Worm (Caenorhabditis elegans) whole organism, mixed stage, embryonic: Measurements from ENCODE around the gene tyr-1.
A peak's percentile ranks its signal among the peaks of the same experiment; 100 is the strongest.

ENCODE experiments used
- M03D4.4 ChIP-seq: sonication (generic microtip); optimal IDR thresholded peaks from 2 replicates; lab custom pipeline; 2017; ENCODE audit warnings: mild to moderate bottlenecking, missing genetic modification characterization, missing compliant biosample characterization
- bed-3 ChIP-seq: fragments of 200-800 bp; sonication (Bioruptor generic); optimal IDR thresholded peaks from 3 replicates; lab custom pipeline; 2018; ENCODE audit warnings: mild to moderate bottlenecking, missing genetic modification characterization, moderate library complexity, missing compliant biosample characterization
- blmp-1 ChIP-seq: fragments of 150-350 bp; optimal IDR thresholded peaks from 2 replicates; lab custom pipeline; 2014; ENCODE audit warnings: missing biosample characterization, missing genetic modification characterization
- ceh-39 ChIP-seq: fragments of 150-350 bp; optimal IDR thresholded peaks from 2 replicates; lab custom pipeline; 2014; ENCODE audit warnings: missing biosample characterization, missing genetic modification characterization
- ceh-43 ChIP-seq: fragments of 200-800 bp; sonication (Bioruptor generic); optimal IDR thresholded peaks from 2 replicates; lab custom pipeline; 2018; ENCODE audit warnings: mild to moderate bottlenecking, missing genetic modification characterization, moderate library complexity, missing compliant biosample characterization
- ceh-83 ChIP-seq: fragments of 200-800 bp; sonication (Bioruptor generic); optimal IDR thresholded peaks from 2 replicates; lab custom pipeline; 2018; ENCODE audit warnings: mild to moderate bottlenecking, missing genetic modification characterization, missing compliant biosample characterization
- ces-1 ChIP-seq: fragments of 150-350 bp; optimal IDR thresholded peaks from 2 replicates; lab custom pipeline; 2014; ENCODE audit warnings: missing biosample characterization, missing genetic modification reagents, missing genetic modification characterization
- cnd-1 ChIP-seq: fragments of 200-800 bp; sonication (Bioruptor generic); optimal IDR thresholded peaks from 2 replicates; lab custom pipeline; 2018; ENCODE audit warnings: mild to moderate bottlenecking, missing genetic modification characterization, missing compliant biosample characterization
- drap-1 ChIP-seq: fragments of 200-800 bp; sonication (Bioruptor generic); optimal IDR thresholded peaks from 3 replicates; lab custom pipeline; 2018; ENCODE audit warnings: mild to moderate bottlenecking, missing genetic modification characterization, missing compliant biosample characterization
- elt-1 ChIP-seq: sonication (generic microtip); optimal IDR thresholded peaks from 2 replicates; lab custom pipeline; 2017; ENCODE audit warnings: missing genetic modification characterization, mild to moderate bottlenecking, missing compliant biosample characterization, antibody characterized with exemption, moderate library complexity, borderline replicate concordance; ENCODE audit not compliant: insufficient read depth
- ham-2 ChIP-seq: fragments of 200-800 bp; sonication (Bioruptor generic); optimal IDR thresholded peaks from 2 replicates; lab custom pipeline; 2018; ENCODE audit warnings: mild to moderate bottlenecking, missing genetic modification characterization, missing compliant biosample characterization
- hlh-1 ChIP-seq: fragments of 150-350 bp; optimal IDR thresholded peaks from 2 replicates; lab custom pipeline; 2014; ENCODE audit warnings: missing biosample characterization, missing genetic modification reagents, missing genetic modification characterization
- lin-13 ChIP-seq: fragments of 150-350 bp; optimal IDR thresholded peaks from 2 replicates; lab custom pipeline; 2014; ENCODE audit warnings: missing biosample characterization, missing genetic modification characterization
- lin-32 ChIP-seq: fragments of 200-800 bp; sonication (Bioruptor generic); optimal IDR thresholded peaks from 2 replicates; lab custom pipeline; 2018; ENCODE audit warnings: mild to moderate bottlenecking, missing genetic modification characterization, missing compliant biosample characterization
- lsy-2 ChIP-seq: fragments of 150-350 bp; optimal IDR thresholded peaks from 2 replicates; lab custom pipeline; 2014; ENCODE audit warnings: missing biosample characterization, missing genetic modification characterization
- mab-5 ChIP-seq: fragments of 150-350 bp; optimal IDR thresholded peaks from 2 replicates; lab custom pipeline; 2014; ENCODE audit warnings: missing biosample characterization, missing genetic modification characterization
- mep-1 ChIP-seq: fragments of 150-350 bp; optimal IDR thresholded peaks from 2 replicates; lab custom pipeline; 2017; ENCODE audit warnings: missing biosample characterization, missing genetic modification reagents, missing genetic modification characterization, inconsistent platforms
- mls-2 ChIP-seq: sonication (generic microtip); optimal IDR thresholded peaks from 2 replicates; lab custom pipeline; 2016; ENCODE audit warnings: mild to moderate bottlenecking, missing genetic modification characterization, moderate library complexity, missing compliant biosample characterization
- nhr-12 ChIP-seq: fragments of 150-350 bp; optimal IDR thresholded peaks from 2 replicates; lab custom pipeline; 2014; ENCODE audit warnings: missing biosample characterization, missing genetic modification characterization
- nhr-237 ChIP-seq: fragments of 150-350 bp; optimal IDR thresholded peaks from 2 replicates; lab custom pipeline; 2014; ENCODE audit warnings: missing biosample characterization, missing genetic modification characterization
- nhr-28 ChIP-seq: fragments of 150-350 bp; optimal IDR thresholded peaks from 2 replicates; lab custom pipeline; 2014; ENCODE audit warnings: missing biosample characterization, missing genetic modification characterization
- nhr-76 ChIP-seq: sonication (generic microtip); optimal IDR thresholded peaks from 2 replicates; lab custom pipeline; 2017; ENCODE audit warnings: missing biosample characterization, missing genetic modification characterization
- sem-2 ChIP-seq: fragments of 200-800 bp; sonication (Bioruptor generic); optimal IDR thresholded peaks from 2 replicates; lab custom pipeline; 2018; ENCODE audit warnings: mild to moderate bottlenecking, missing genetic modification characterization, missing compliant biosample characterization
- snpc-4 ChIP-seq: fragments of 150-350 bp; optimal IDR thresholded peaks from 2 replicates; lab custom pipeline; 2014; ENCODE audit warnings: missing biosample characterization, missing genetic modification characterization
- sptf-1 ChIP-seq: sonication (generic microtip); optimal IDR thresholded peaks from 2 replicates; lab custom pipeline; 2017; ENCODE audit warnings: mild to moderate bottlenecking, missing genetic modification characterization, moderate library complexity, missing compliant biosample characterization
- tbx-8 ChIP-seq: fragments of 200-800 bp; sonication (Bioruptor generic); optimal IDR thresholded peaks from 2 replicates; lab custom pipeline; 2018; ENCODE audit warnings: mild to moderate bottlenecking, missing genetic modification characterization, moderate library complexity, missing compliant biosample characterization
- unc-120 ChIP-seq: sonication (generic microtip); optimal IDR thresholded peaks from 2 replicates; lab custom pipeline; 2017; ENCODE audit warnings: missing genetic modification characterization, missing compliant biosample characterization; ENCODE audit not compliant: poor library complexity, severe bottlenecking
- unc-39 ChIP-seq: fragments of 150-350 bp; optimal IDR thresholded peaks from 2 replicates; lab custom pipeline; 2014; ENCODE audit warnings: missing biosample characterization, missing genetic modification characterization
- unc-62 ChIP-seq: fragments of 150-350 bp; optimal IDR thresholded peaks from 2 replicates; lab custom pipeline; 2014; ENCODE audit warnings: missing biosample characterization, missing genetic modification reagents, missing genetic modification characterization
- zip-8 ChIP-seq: fragments of 150-350 bp; optimal IDR thresholded peaks from 2 replicates; lab custom pipeline; 2014; ENCODE audit warnings: missing biosample characterization, missing genetic modification characterization
- ztf-11 ChIP-seq: fragments of 150-350 bp; optimal IDR thresholded peaks from 2 replicates; lab custom pipeline; 2014; ENCODE audit warnings: missing biosample characterization, missing genetic modification characterization

Gene tyr-1

DNA sequence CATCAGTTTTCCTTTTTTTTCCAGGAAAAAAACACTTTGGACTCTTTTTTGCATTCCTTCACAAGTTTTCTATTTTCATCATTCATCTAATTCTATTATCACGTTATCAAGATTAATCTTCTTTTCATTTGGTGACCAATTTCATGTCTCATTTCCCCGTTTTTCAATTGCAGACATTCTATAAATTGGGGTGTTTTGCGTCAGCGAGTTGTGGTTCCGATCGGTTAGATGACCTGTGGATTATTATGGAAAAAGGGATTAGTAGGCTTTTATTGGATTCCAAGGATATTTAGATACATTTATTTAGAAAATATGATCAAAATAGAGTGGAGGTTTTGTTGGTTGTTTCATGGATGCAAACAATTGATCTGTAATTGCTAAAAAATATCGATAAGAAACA, 38.7 kb upstream of the tyr-1 start:
- TF ChIP-seq ces-1 (GFP tag; lab: Kevin White, UChicago) (no peak), nhr-237 (tag; lab: Kevin White, UChicago) (no peak), snpc-4 (no peak)

DNA sequence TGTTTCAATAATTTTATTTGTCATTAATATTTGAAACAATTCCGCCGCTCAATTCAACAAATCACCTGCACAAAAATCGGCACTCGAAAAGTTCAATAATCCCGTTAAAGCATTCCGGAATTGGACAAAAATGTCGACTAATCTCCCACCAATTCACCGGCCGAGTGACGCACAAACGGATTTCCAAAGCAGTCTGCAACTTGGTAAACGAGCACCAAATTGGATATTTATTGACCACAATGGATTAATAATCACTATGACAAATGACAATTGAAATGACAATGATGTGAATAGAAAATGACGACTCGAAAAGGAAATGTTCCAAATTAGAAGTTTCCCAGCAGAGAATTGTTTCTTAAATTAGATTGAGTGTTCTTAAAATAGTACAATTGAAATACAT, 37.9 kb upstream of the tyr-1 start:
- TF ChIP-seq sem-2 (no peak), zip-8 (no peak), ces-1 (GFP tag; lab: Kevin White, UChicago) (no peak), ceh-39 (no peak), lin-32 (GFP tag; lab: Kevin White, UChicago) (no peak), hlh-1 (tag; lab: Kevin White, UChicago) (no peak), mab-5 (no peak), ztf-11 (tag; lab: Kevin White, UChicago) (no peak), mls-2 (tag; lab: Kevin White, UChicago) (no peak), lsy-2 (no peak), ham-2 (GFP tag; lab: Kevin White, UChicago) (no peak), sptf-1 (tag; lab: Kevin White, UChicago) (no peak), unc-120 (tag; lab: Kevin White, UChicago) (no peak), mep-1 (no peak)

DNA sequence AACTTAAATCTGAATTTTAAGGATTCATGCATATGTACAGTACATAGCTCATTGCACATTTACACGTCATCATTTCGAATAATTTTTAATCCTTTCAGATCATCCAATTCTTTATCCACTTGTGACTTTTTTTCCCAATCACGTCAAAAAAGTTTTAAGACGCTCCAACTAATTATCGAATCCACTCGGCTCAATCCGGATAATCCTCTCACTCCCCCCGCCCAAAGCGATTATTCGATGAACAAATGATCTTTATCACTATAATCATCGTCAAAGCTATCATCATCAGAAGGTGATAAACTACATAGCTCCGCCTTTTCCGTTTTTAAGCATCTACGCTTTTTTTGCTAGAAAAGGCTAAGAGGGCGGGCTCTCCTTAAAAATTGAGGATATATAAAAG, 36.0 kb upstream of the tyr-1 start:
- TF ChIP-seq snpc-4 (no peak), lin-13 (no peak), elt-1 (no peak), cnd-1 (tag; lab: Kevin White, UChicago) (no peak), zip-8 (no peak), nhr-12 (tag; lab: Kevin White, UChicago) (no peak), ceh-39 (no peak), M03D4.4 (no peak), unc-39 (tag; lab: Kevin White, UChicago) (no peak), ceh-43 (GFP tag; lab: Kevin White, UChicago) (no peak), ces-1 (GFP tag; lab: Kevin White, UChicago) (no peak), sem-2 (no peak), blmp-1 (tag; lab: Kevin White, UChicago) (no peak), unc-120 (tag; lab: Kevin White, UChicago) (no peak)

DNA sequence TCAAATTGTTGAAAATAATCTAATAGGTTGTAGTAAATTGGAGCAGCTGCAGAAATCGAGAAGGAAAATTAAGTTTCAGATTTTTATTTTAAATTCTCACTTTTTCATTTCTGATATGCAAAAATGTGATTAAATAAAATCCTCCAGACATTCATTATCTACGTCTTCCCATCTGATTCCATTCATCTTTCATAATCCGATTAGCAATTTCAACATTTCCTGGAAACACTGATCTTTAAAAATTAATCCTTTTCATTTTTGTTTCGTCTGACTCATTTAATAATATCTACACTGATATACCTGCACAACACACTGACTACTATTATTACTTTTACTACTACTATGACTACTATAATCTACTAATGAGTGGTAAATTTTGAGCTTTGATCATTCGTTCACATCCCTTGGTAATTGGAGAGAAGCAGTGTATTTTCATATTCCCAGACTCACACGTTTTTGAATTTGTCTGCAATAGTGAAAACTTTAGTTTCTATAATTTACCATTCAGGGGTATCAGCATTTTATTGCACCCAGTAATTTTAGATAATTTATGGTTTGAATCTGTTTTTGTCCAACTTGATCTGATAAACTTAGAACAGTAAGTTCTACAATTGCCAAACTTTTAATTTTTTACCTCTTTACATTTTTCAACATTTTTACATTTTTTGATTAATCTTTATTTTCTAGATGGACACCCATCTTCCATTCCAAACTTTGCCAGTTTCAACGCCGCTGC, 34.5 kb upstream of the tyr-1 start, which contains the start of gene ceh-23:
TSS of gene ceh-23 (plus strand) at position 686 of the 736 bp plus-strand sequence.
- TF ChIP-seq mab-5 = no peak
- TF ChIP-seq nhr-76 (tag; lab: Kevin White, UChicago) = no peak
- no peak for TF ChIP-seq ham-2 (GFP tag; lab: Kevin White, UChicago)
- TF ChIP-seq M03D4.4 = no peak
- TF ChIP-seq drap-1 = no peak
- no peak for TF ChIP-seq ztf-11 (tag; lab: Kevin White, UChicago)
- TF ChIP-seq hlh-1 (tag; lab: Kevin White, UChicago) = no peak
- TF ChIP-seq bed-3 (GFP tag; lab: Kevin White, UChicago) = no peak
- TF ChIP-seq sem-2 = no peak
- TF ChIP-seq ceh-83 (GFP tag; lab: Kevin White, UChicago) = no peak
- TF ChIP-seq mls-2 (tag; lab: Kevin White, UChicago) = no peak

DNA sequence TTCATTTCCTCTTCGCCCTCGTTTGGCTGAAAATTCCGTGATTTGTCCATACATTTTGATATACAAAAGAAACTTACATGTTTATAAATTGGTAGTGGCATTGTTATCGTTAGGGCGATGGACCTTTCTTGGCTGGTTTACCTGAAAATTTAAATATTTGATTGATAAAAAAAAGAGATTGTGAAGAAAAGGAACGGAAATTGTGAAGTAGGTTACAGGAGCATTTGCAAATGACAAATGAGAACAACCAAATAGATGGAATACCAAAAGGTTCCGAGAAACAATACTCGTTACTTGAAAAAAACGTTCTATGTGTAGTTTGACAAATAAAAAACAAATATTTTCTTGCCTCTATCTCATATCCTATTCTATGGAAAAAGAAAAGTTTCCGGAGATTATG, 30.0 kb upstream of the tyr-1 start, which contains the start of gene ZK652.8:
TSS of gene ZK652.8 (minus strand) at position 101 of the 400 bp plus-strand sequence.
- TF ChIP-seq nhr-28 (tag; lab: Kevin White, UChicago) = no peak
- no peak for TF ChIP-seq unc-62 (GFP tag; lab: Kevin White, UChicago)

DNA sequence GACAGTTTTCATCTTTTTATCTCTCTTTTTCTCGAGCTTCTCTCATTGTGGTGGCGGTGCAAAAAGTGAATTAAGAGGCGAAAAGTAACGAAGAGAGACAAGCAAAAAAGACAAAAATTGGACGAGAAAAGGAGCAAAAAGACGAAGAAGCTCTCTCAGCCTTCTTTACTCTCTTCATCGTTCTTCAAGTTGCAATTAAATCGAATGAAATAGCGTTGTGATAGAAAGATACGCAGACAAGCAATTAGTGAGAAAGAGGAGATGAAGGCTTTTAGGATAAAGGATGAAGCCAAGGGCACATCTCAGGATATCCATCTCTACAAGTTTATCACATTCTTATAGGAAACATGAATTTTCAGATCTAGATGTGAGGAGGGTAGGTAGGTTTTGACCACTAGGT, 25.4 kb upstream of the tyr-1 start:
- TF ChIP-seq ces-1 (GFP tag; lab: Kevin White, UChicago) = peak; percentile 91
- TF ChIP-seq tbx-8 (GFP tag; lab: Kevin White, UChicago) = no peak
